Worm (Caenorhabditis elegans) whole organism, mixed stage, embryonic: ENCODE results near the gene scl-12.

Experiments used
- M03D4.4 ChIP-seq: sonication (generic microtip); optimal IDR thresholded peaks from 2 replicates; lab custom pipeline; 2017; ENCODE audit warnings: mild to moderate bottlenecking, missing genetic modification characterization, missing compliant biosample characterization
- blmp-1 ChIP-seq: fragments of 150-350 bp; optimal IDR thresholded peaks from 2 replicates; lab custom pipeline; 2014; ENCODE audit warnings: missing biosample characterization, missing genetic modification characterization
- ceh-39 ChIP-seq: fragments of 150-350 bp; optimal IDR thresholded peaks from 2 replicates; lab custom pipeline; 2014; ENCODE audit warnings: missing biosample characterization, missing genetic modification characterization
- ceh-83 ChIP-seq: fragments of 200-800 bp; sonication (Bioruptor generic); optimal IDR thresholded peaks from 2 replicates; lab custom pipeline; 2018; ENCODE audit warnings: mild to moderate bottlenecking, missing genetic modification characterization, missing compliant biosample characterization
- ces-1 ChIP-seq: fragments of 150-350 bp; optimal IDR thresholded peaks from 2 replicates; lab custom pipeline; 2014; ENCODE audit warnings: missing biosample characterization, missing genetic modification reagents, missing genetic modification characterization
- cnd-1 ChIP-seq: fragments of 200-800 bp; sonication (Bioruptor generic); optimal IDR thresholded peaks from 2 replicates; lab custom pipeline; 2018; ENCODE audit warnings: mild to moderate bottlenecking, missing genetic modification characterization, missing compliant biosample characterization
- drap-1 ChIP-seq: fragments of 200-800 bp; sonication (Bioruptor generic); optimal IDR thresholded peaks from 3 replicates; lab custom pipeline; 2018; ENCODE audit warnings: mild to moderate bottlenecking, missing genetic modification characterization, missing compliant biosample characterization
- elt-1 ChIP-seq: sonication (generic microtip); optimal IDR thresholded peaks from 2 replicates; lab custom pipeline; 2017; ENCODE audit warnings: missing genetic modification characterization, mild to moderate bottlenecking, missing compliant biosample characterization, antibody characterized with exemption, moderate library complexity, borderline replicate concordance; ENCODE audit not compliant: insufficient read depth
- elt-3 ChIP-seq: fragments of 150-350 bp; optimal IDR thresholded peaks from 2 replicates; lab custom pipeline; 2014; ENCODE audit warnings: missing biosample characterization, missing genetic modification characterization
- flh-1 ChIP-seq: fragments of 200-800 bp; sonication (Bioruptor generic); optimal IDR thresholded peaks from 2 replicates; lab custom pipeline; 2018; ENCODE audit warnings: mild to moderate bottlenecking, missing genetic modification characterization, moderate library complexity, missing compliant biosample characterization
- ham-2 ChIP-seq: fragments of 200-800 bp; sonication (Bioruptor generic); optimal IDR thresholded peaks from 2 replicates; lab custom pipeline; 2018; ENCODE audit warnings: mild to moderate bottlenecking, missing genetic modification characterization, missing compliant biosample characterization
- mab-5 ChIP-seq: fragments of 150-350 bp; optimal IDR thresholded peaks from 2 replicates; lab custom pipeline; 2014; ENCODE audit warnings: missing biosample characterization, missing genetic modification characterization
- mls-2 ChIP-seq: sonication (generic microtip); optimal IDR thresholded peaks from 2 replicates; lab custom pipeline; 2016; ENCODE audit warnings: mild to moderate bottlenecking, missing genetic modification characterization, moderate library complexity, missing compliant biosample characterization
- nhr-12 ChIP-seq: fragments of 150-350 bp; optimal IDR thresholded peaks from 2 replicates; lab custom pipeline; 2014; ENCODE audit warnings: missing biosample characterization, missing genetic modification characterization
- nhr-2 ChIP-seq: fragments of 150-350 bp; optimal IDR thresholded peaks from 2 replicates; lab custom pipeline; 2014; ENCODE audit warnings: missing biosample characterization, missing genetic modification characterization
- nhr-76 ChIP-seq: sonication (generic microtip); optimal IDR thresholded peaks from 2 replicates; lab custom pipeline; 2017; ENCODE audit warnings: missing biosample characterization, missing genetic modification characterization
- pha-4 ChIP-seq: fragments of 150-350 bp; optimal IDR thresholded peaks from 2 replicates; lab custom pipeline; 2018; ENCODE audit warnings: missing biosample characterization, missing genetic modification reagents, missing genetic modification characterization
- sptf-1 ChIP-seq: sonication (generic microtip); optimal IDR thresholded peaks from 2 replicates; lab custom pipeline; 2017; ENCODE audit warnings: mild to moderate bottlenecking, missing genetic modification characterization, moderate library complexity, missing compliant biosample characterization
- tbx-8 ChIP-seq: fragments of 200-800 bp; sonication (Bioruptor generic); optimal IDR thresholded peaks from 2 replicates; lab custom pipeline; 2018; ENCODE audit warnings: mild to moderate bottlenecking, missing genetic modification characterization, moderate library complexity, missing compliant biosample characterization
- unc-120 ChIP-seq: sonication (generic microtip); optimal IDR thresholded peaks from 2 replicates; lab custom pipeline; 2017; ENCODE audit warnings: missing genetic modification characterization, missing compliant biosample characterization; ENCODE audit not compliant: poor library complexity, severe bottlenecking
- unc-62 ChIP-seq: fragments of 150-350 bp; optimal IDR thresholded peaks from 2 replicates; lab custom pipeline; 2014; ENCODE audit warnings: missing biosample characterization, missing genetic modification reagents, missing genetic modification characterization
- ztf-11 ChIP-seq: fragments of 150-350 bp; optimal IDR thresholded peaks from 2 replicates; lab custom pipeline; 2014; ENCODE audit warnings: missing biosample characterization, missing genetic modification characterization

scl-12 gene

DNA sequence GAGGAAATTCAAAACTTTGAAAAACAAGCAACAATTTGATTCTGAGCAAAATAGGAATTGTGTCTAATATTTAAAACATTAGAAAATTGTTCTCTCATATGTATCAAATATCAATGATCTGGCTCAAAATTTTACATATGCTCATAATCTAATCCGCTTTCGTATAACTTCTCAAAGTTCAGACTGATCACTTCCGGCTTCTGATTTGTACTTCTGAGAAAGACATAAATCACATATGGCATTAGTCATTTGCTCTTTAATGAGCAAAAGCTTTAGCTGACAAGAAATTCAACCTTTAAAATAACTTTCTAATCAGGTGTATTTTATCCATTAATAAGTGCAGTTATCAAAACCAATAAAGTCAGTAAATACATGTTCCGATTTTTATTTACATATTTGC is 43.5 kb downstream of the scl-12 start:
- TF ChIP-seq flh-1 (no peak), elt-1 (no peak), unc-120 (tag; lab: Kevin White, UChicago) (no peak), pha-4 (no peak), nhr-2 (no peak), M03D4.4 (tag; lab: Kevin White, UChicago) (no peak), mab-5 (no peak), cnd-1 (tag; lab: Kevin White, UChicago) (no peak)

DNA sequence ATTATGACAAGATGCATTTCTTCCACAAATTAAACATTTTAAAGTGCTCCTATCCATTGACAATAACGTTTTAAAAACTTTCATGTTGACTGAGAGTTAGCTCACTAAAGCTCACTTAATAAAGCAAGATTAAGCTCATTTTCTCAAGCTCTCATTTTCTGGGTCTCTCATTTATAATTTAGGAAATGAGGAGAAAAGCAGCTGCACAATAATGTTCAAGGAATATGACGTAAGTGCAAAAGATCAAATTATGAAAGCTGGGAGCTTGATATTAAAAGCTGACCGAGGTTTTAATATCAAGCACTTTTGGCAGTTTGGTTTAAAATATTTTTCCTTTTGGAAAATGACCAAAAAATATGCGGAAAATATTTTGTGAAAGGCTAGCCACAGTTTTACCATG is 45.4 kb downstream of the scl-12 start, which contains the start of gene nhr-188:
TSS of gene nhr-188 (minus strand) at position 84 of the 400 bp plus-strand sequence.
- TF ChIP-seq pha-4 (no peak), ces-1 (GFP tag; lab: Kevin White, UChicago) (peak; percentile 41)

DNA sequence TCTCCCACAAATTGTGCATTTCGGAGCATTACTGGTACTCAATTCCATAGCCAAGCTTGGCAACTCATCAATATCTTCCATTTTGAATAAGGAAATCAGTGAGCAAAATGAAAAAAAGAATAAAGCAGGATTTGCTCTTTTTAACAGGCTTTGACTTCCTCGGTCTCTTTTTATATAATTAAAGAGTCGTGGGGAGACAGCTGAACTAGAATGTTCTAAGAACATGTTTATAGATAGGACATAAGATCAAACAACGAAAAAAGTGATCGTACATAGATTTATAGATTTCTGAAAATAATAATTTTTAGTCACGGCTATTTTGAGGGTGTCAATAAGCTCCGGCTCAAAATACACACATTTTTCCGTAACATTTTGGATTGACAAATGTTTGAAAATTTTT is 47.7 kb downstream of the scl-12 start, which contains the start of gene nhr-189:
TSS of gene nhr-189 (minus strand) at position 121 of the 400 bp plus-strand sequence.
- TF ChIP-seq ztf-11 = no peak
- TF ChIP-seq ham-2 (GFP tag; lab: Kevin White, UChicago) = no peak
- no peak for TF ChIP-seq tbx-8 (GFP tag; lab: Kevin White, UChicago)
- no peak for TF ChIP-seq elt-3 (tag; lab: Kevin White, UChicago)
- TF ChIP-seq blmp-1 (tag; lab: Kevin White, UChicago) = no peak
- no peak for TF ChIP-seq ceh-83 (GFP tag; lab: Kevin White, UChicago)
- no peak for TF ChIP-seq nhr-12 (tag; lab: Kevin White, UChicago)
- TF ChIP-seq unc-120 (tag; lab: Kevin White, UChicago) = no peak
- no peak for TF ChIP-seq nhr-76 (tag; lab: Kevin White, UChicago)
- no peak for TF ChIP-seq ces-1 (GFP tag; lab: Kevin White, UChicago)
- TF ChIP-seq M03D4.4 (tag; lab: Kevin White, UChicago) = no peak
- no peak for TF ChIP-seq unc-62
- no peak for TF ChIP-seq sptf-1 (tag; lab: Kevin White, UChicago)
- no peak for TF ChIP-seq flh-1

DNA sequence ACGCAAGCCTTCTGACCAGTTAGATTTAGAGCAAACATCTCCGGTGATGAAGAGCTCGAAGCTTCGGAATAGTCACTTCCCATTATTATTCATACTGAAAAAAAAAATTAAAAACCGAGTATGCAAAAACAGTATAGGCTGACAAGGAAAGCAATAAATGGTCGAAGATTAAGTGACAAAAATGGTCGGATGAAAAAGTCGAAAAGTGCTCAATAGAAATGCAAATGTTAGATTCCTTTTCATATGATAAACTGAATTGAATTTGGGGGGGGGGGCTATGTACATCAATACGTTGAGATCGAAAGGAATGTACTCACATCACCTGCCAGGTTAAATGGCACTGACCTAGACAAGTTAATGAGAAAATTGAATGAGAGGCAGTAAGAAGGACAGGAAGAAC is 50.5 kb downstream of the scl-12 start, which contains the start of gene nhr-187:
TSS of gene nhr-187 (minus strand) at position 101 of the 400 bp plus-strand sequence.
- TF ChIP-seq ham-2 (GFP tag; lab: Kevin White, UChicago) (no peak), M03D4.4 (tag; lab: Kevin White, UChicago) (no peak), ceh-39 (tag; lab: Kevin White, UChicago) (no peak), drap-1 (GFP tag; lab: Kevin White, UChicago) (no peak), mls-2 (tag; lab: Kevin White, UChicago) (no peak)
